Fruit fly (Drosophila melanogaster) ovary, adult (tissue): ENCODE measurements around the gene wdn.
"Not testable (repeated sequence)": the region's sequence is repeated elsewhere in the genome, so short reads cannot be mapped to it uniquely, and the experiment has no call there.

Experiments used
- CG17801 ChIP-seq: fragments of 200-800 bp; optimal IDR thresholded peaks from 2 replicates; lab custom pipeline; 2019; ENCODE audit warnings: missing biosample characterization, mild to moderate bottlenecking, missing genetic modification characterization, moderate library complexity; ENCODE audit not compliant: partially characterized antibody

wdn gene

dm6 chr3R:28805164-28805563, 6.0 kb downstream of the wdn start:
- TF ChIP-seq CG17801, result no peak

dm6 chr3R:28790222-28790621, 20.9 kb downstream of the wdn start, which contains the start of gene intr:
Gene intr (plus strand): TSS chr3R:28790522.
- no peak for TF ChIP-seq CG17801

dm6 chr3R:28789317-28789716, 21.8 kb downstream of the wdn start, which contains the start of gene CG34295:
Gene CG34295 (plus strand): TSS chr3R:28789617.
- TF ChIP-seq CG17801, result no peak

- no peak for TF ChIP-seq CG17801
These were observed 35.4 kb downstream of the wdn start for dm6 chr3R:28775703-28776102.

- not testable (repeated sequence) for TF ChIP-seq CG17801
These were observed 53.0 kb downstream of the wdn start, which contains the start of gene aqrs for dm6 chr3R:28758134-28758533. Gene aqrs (minus strand): TSS chr3R:28758234.
